Worm (Caenorhabditis elegans): ENCODE measurements around the gene sur-7.
A peak's percentile ranks its signal among the peaks of the same experiment; 100 is the strongest.

sur-7 gene

DNA sequence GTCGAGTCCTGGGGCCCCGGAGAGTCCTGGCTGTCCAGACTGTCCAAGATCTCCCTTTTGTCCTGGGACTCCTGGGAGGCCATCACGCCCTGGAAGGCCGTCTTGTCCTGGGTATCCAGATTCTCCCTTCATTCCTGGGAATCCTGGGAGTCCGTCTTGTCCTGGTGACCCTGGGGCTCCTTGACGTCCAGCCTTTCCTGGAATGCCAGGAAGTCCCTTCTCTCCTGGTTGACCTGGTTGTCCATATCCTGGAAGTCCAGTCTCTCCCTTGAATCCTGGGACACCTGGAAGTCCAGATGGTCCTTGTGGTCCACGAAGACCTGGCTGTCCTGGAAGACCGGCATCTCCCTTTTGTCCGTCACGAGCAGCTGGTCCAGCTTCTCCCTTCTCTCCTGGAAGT is 6.7 kb downstream of the sur-7 start:
- TF ChIP-seq dao-5 (tag; optimal IDR thresholded peaks at IDR 0.05), result no peak
- no peak for TF ChIP-seq him-1 (tag; optimal IDR thresholded peaks at IDR 0.05)
- no peak for TF ChIP-seq W03F9.2 (tag; optimal IDR thresholded peaks at IDR 0.05)

ce11 chrX:16384010-16384409 is 7.6 kb downstream of the sur-7 start:
- no peak for TF ChIP-seq him-1 (tag; optimal IDR thresholded peaks at IDR 0.05)
- no peak for TF ChIP-seq dao-5 (tag; optimal IDR thresholded peaks at IDR 0.05)
- no peak for TF ChIP-seq W03F9.2 (tag; optimal IDR thresholded peaks at IDR 0.05)

DNA sequence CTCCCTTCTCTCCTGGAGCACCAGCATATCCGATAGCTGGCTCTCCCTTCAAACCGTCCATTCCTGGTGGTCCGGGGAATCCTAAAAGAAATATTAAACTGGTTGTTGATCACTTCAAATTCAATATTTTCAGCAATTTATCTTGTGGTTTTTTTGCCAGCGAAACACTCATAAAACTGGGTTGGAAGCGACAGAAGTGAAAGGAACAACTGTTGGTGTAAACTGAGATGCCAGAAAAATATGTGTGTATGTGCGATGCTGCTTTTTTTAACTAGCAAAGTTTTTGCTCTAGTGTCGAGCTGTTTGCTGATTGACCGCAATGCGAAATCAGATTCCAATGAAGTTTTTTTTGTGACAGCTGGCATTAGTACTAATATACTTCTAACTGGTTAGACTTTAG is 10.8 kb downstream of the sur-7 start:
- TF ChIP-seq dao-5 (tag; optimal IDR thresholded peaks at IDR 0.05), result no peak
- TF ChIP-seq him-1 (tag; optimal IDR thresholded peaks at IDR 0.05), result no peak

DNA sequence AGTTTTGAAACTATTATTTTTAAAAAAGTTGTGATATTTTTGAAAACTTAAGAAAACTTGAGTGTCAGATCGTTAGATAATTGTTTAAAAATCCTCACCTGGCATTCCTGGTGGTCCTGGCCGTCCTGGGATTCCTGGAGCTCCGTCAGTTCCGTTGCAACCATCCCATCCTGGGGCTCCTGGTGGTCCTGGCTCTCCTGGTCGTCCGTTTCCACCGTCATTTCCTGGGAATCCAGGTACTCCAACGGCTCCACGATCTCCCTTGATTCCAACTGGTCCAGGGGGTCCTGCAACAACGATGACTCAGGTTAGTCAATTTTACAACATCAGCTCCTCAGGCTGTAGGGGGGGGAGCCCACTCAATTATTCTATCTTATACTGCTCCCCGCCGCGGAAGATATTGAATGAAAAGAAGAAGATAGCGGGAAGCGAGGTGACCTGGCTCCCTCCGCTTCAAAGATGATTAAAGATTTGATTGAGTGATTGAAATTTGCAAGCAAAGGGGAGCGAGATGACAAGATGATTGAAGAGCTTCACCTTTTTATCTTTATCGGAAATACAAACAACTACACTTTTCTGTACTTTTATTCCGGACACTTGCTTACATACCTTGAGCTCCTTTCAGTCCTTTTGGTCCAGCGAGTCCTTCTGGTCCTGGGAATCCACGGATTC is 11.4 kb downstream of the sur-7 start:
- TF ChIP-seq W03F9.2 (tag; optimal IDR thresholded peaks at IDR 0.05), result no peak
- TF ChIP-seq him-1 (tag; optimal IDR thresholded peaks at IDR 0.05), result no peak
- TF ChIP-seq dao-5 (tag; optimal IDR thresholded peaks at IDR 0.05), result no peak

DNA sequence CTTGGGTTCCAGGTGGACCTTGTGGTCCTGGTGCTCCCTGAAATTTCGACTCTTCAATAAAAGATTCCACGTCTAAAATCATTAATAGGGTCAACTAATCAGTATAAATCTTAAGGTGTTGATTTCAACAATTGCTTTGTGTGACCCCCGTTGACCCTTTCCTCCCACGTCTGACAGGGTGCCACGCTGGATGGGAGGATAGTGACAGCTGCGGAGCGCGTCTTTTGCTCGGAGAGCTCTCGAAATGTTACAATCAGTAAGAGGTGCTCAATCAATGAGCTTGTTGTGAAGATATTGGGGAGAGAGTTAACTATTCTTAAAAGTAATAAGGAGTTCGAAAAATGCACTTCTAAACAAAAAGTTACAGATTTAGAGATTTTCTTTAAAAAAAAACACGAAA is 12.0 kb downstream of the sur-7 start:
- TF ChIP-seq W03F9.2 (tag; optimal IDR thresholded peaks at IDR 0.05) (no peak), dao-5 (tag; optimal IDR thresholded peaks at IDR 0.05) (no peak), him-1 (tag; optimal IDR thresholded peaks at IDR 0.05) (no peak)

- TF ChIP-seq him-1 (tag; optimal IDR thresholded peaks at IDR 0.05) (no peak), dao-5 (tag; optimal IDR thresholded peaks at IDR 0.05) (no peak), W03F9.2 (tag; optimal IDR thresholded peaks at IDR 0.05) (no peak)
Observed at ce11 chrX:16389273-16389672, 12.9 kb downstream of the sur-7 start, which contains the start of gene let-2. Gene let-2, minus strand, starts transcription at chrX:16389340.

DNA sequence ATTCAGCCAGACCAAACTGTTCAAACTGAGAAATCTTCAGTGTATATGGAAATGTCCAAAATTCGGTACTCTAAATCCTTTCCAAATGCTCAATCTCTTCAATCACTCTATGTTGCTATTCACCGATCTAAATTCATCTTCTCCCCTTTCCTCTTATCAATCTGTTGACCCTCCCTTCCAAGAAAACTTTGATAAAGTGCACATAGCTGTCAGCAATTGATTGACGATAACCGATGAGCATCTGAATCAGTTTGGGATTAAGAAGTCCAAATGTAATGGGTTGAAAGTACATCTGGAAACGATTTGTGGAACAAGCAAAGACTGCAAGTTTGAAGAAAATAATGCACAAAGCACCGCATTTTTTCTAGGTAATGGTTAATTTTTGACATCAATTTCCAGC is 13.6 kb downstream of the sur-7 start:
- TF ChIP-seq dao-5 (tag; optimal IDR thresholded peaks at IDR 0.05) (no peak), him-1 (tag; optimal IDR thresholded peaks at IDR 0.05) (no peak), W03F9.2 (tag; optimal IDR thresholded peaks at IDR 0.05) (no peak)

ce11 chrX:16391110-16391509 is 14.7 kb downstream of the sur-7 start:
- no peak for TF ChIP-seq W03F9.2 (tag; optimal IDR thresholded peaks at IDR 0.05)
- no peak for TF ChIP-seq him-1 (tag; optimal IDR thresholded peaks at IDR 0.05)
- no peak for TF ChIP-seq dao-5 (tag; optimal IDR thresholded peaks at IDR 0.05)

DNA sequence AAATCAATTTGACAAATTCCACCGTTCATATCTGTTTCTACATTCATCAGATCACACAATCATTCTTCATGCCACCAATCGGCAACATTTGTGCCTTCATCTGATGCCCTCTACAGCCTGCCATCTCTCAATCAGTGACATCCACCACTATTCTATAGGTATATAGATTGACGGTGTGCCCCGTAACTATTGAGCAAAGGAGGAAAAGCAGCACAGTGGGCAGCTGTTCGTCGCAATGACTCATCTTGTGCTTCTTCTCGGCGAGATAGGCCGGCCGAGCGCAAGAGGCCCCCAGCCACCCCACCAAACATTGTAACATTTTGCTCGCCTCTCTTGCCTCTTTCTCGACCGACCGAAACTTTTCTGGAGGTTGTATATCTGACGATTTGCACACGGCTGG is 15.7 kb downstream of the sur-7 start:
- TF ChIP-seq him-1 (tag; optimal IDR thresholded peaks at IDR 0.05), result no peak

DNA sequence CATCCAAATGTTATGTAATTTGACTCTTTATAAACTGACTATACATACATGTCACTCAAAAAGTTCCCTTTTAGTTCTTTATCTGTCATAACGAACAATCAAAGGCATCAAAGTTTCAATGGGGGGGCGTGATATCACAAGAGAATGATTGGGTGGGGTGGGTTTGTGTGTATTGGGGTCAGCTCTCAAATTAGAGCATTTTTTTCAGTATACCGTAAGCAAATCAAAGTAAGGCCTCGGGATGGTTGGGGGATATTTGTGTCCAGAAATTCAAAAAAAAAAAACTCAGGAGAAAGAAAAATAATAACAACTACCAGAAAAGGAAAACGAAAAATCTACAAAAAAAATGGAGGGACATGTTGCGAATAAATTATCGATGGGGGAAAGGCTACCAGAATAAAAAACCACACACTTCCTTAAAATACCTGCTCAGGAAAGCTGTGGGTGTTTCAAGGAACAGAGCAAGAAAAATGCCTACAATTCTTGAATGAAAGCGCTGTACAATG is 22.1 kb downstream of the sur-7 start, which contains the start of gene F01G12.18:
Gene F01G12.18, minus strand, starts transcription at position 51 of the 506 bp plus-strand sequence.
- TF ChIP-seq dao-5 (tag; optimal IDR thresholded peaks at IDR 0.05) (no peak), him-1 (tag; optimal IDR thresholded peaks at IDR 0.05) (no peak), W03F9.2 (tag; optimal IDR thresholded peaks at IDR 0.05) (no peak)

DNA sequence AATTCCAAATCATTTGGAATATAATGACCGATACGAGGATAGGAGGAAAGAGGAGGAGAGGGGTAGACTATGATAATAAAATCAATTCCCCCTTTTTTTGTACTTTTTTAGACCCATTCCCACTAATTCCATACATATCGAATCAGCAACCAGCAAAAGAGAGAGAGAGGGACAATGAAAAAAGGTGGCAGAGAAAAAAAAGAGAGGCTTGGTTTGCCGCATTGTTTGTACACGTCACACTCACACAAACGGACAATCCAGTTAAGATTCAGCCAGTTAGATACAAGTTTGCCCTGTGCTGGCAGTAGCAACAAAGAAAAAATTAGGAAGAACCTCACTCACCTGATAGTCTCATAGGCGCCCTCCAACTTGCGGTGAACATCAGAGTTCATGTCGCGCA is 24.5 kb downstream of the sur-7 start:
- TF ChIP-seq him-1 (tag; optimal IDR thresholded peaks at IDR 0.05) (no peak), W03F9.2 (tag; optimal IDR thresholded peaks at IDR 0.05) (no peak), dao-5 (tag; optimal IDR thresholded peaks at IDR 0.05) (no peak)

DNA sequence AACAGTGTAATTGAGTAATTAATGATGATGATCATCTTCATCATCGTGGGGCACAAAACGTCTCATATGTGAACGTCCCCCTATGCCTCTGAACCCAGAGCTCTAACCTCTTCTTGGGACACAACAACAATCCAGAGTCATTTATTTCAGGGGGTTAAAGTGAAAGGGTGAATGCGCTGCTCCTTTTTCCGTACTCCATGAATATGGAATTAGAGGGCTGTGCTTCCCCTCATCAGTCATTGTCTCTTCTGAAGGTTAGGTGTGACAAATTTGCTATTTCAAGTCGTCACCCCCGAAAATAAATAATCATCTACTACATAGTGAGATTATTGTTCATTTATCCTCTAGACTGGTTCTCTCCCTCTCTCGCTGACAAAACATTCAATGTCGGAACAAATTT is 25.9 kb downstream of the sur-7 start:
- TF ChIP-seq him-1 (tag; optimal IDR thresholded peaks at IDR 0.05), result no peak
- TF ChIP-seq dao-5 (tag; optimal IDR thresholded peaks at IDR 0.05), result no peak
- TF ChIP-seq W03F9.2 (tag; optimal IDR thresholded peaks at IDR 0.05), result no peak

- TF ChIP-seq him-1 (tag; optimal IDR thresholded peaks at IDR 0.05) (no peak), W03F9.2 (tag; optimal IDR thresholded peaks at IDR 0.05) (no peak), dao-5 (tag; optimal IDR thresholded peaks at IDR 0.05) (no peak)
Observed at ce11 chrX:16402787-16403186, 26.4 kb downstream of the sur-7 start.

- TF ChIP-seq dao-5 (tag; optimal IDR thresholded peaks at IDR 0.05) (no peak), W03F9.2 (tag; optimal IDR thresholded peaks at IDR 0.05) (no peak), him-1 (tag; optimal IDR thresholded peaks at IDR 0.05) (no peak)
Observed at ce11 chrX:16403424-16403823, 27.0 kb downstream of the sur-7 start.

ce11 chrX:16404815-16405214 is 28.4 kb downstream of the sur-7 start:
- TF ChIP-seq him-1 (tag; optimal IDR thresholded peaks at IDR 0.05) (no peak), W03F9.2 (tag; optimal IDR thresholded peaks at IDR 0.05) (peak; percentile 3)

Measured in whole organism, L4/young adult.